Worm (Caenorhabditis elegans): Measurements from ENCODE around the gene C34C12.12.

Gene C34C12.12

ce11 chrIII:3502215-3502838 is 49.3 kb downstream of the C34C12.12 start, which contains the start of gene M01F1.8:
TSS of gene M01F1.8 (minus strand) at chrIII:3502549.
- no peak for TF ChIP-seq him-1 (tag; optimal IDR thresholded peaks at IDR 0.05)
- TF ChIP-seq W03F9.2 (tag; optimal IDR thresholded peaks at IDR 0.05), result no peak
- TF ChIP-seq dao-5 (tag; optimal IDR thresholded peaks at IDR 0.05), result no peak

ce11 chrIII:3503286-3503685 is 50.3 kb downstream of the C34C12.12 start, which contains the start of gene rpl-16:
TSS of gene rpl-16 (minus strand) at chrIII:3503604.
- no peak for TF ChIP-seq him-1 (tag; optimal IDR thresholded peaks at IDR 0.05)
- TF ChIP-seq W03F9.2 (tag; optimal IDR thresholded peaks at IDR 0.05), result no peak
- TF ChIP-seq dao-5 (tag; optimal IDR thresholded peaks at IDR 0.05), result no peak
